Fruit fly (Drosophila melanogaster) whole organism, prepupa: ENCODE results near the gene CG13108.

Experiments used
- Blimp-1 ChIP-seq: fragments of 200-800 bp; sonication (Bioruptor generic); optimal IDR thresholded peaks from 3 replicates; lab custom pipeline; 2017; ENCODE audit warnings: missing biosample characterization, missing genetic modification characterization, mild to moderate bottlenecking, moderate library complexity, missing genetic modification reagents
- CG10631 ChIP-seq: fragments of 200-800 bp; sonication (Bioruptor generic); optimal IDR thresholded peaks from 2 replicates; lab custom pipeline; 2016; ENCODE audit warnings: missing biosample characterization, missing genetic modification characterization
- CG10669 ChIP-seq: fragments of 200-800 bp; sonication (Bioruptor generic); optimal IDR thresholded peaks from 3 replicates; lab custom pipeline; 2018; ENCODE audit warnings: missing biosample characterization, mild to moderate bottlenecking, missing genetic modification characterization, moderate library complexity
- CG11294 ChIP-seq: fragments of 200-800 bp; sonication (Bioruptor generic); IDR thresholded peaks from 2 replicates; pipeline ENCODE4 v1.3.6; 2022; ENCODE audit warnings: missing biosample characterization, missing genetic modification characterization
- CG11762 ChIP-seq: fragments of 200-800 bp; sonication (Bioruptor generic); optimal IDR thresholded peaks from 3 replicates; lab custom pipeline; 2016; ENCODE audit warnings: missing biosample characterization, missing genetic modification characterization; ENCODE audit not compliant: insufficient read depth
- CG11902 ChIP-seq: fragments of 200-800 bp; sonication (Bioruptor generic); optimal IDR thresholded peaks from 3 replicates; lab custom pipeline; 2016; ENCODE audit warnings: missing biosample characterization, missing genetic modification characterization
- CG15336 ChIP-seq: fragments of 200-800 bp; sonication (Bioruptor generic); IDR thresholded peaks from 2 replicates; pipeline ENCODE4 v1.3.6; 2022; ENCODE audit warnings: missing biosample characterization, missing genetic modification characterization
- CG16779 ChIP-seq: fragments of 200-800 bp; sonication (Bioruptor generic); optimal IDR thresholded peaks from 3 replicates; lab custom pipeline; 2017; ENCODE audit warnings: missing biosample characterization, mild to moderate bottlenecking, missing genetic modification characterization
- CG3032 ChIP-seq: fragments of 200-800 bp; optimal IDR thresholded peaks from 2 replicates; lab custom pipeline; 2019; ENCODE audit warnings: missing biosample characterization, mild to moderate bottlenecking, missing genetic modification characterization, moderate library complexity
- CG32006 ChIP-seq: fragments of 200-800 bp; sonication (Bioruptor generic); optimal IDR thresholded peaks from 3 replicates; lab custom pipeline; 2017; ENCODE audit warnings: missing biosample characterization, mild to moderate bottlenecking, missing genetic modification characterization
- CG34406 ChIP-seq: fragments of 200-800 bp; sonication (Bioruptor generic); optimal IDR thresholded peaks from 3 replicates; lab custom pipeline; 2016; ENCODE audit warnings: missing biosample characterization, missing genetic modification characterization
- CG3919 ChIP-seq: fragments of 200-800 bp; sonication (Bioruptor generic); optimal IDR thresholded peaks from 3 replicates; lab custom pipeline; 2016; ENCODE audit warnings: missing biosample characterization, missing genetic modification characterization
- CG6163 ChIP-seq: fragments of 200-800 bp; sonication (Bioruptor generic); IDR thresholded peaks from 3 replicates; pipeline ENCODE4 v1.3.6; 2022; ENCODE audit warnings: missing biosample characterization, missing genetic modification characterization
- CG6276 ChIP-seq: fragments of 200-800 bp; sonication (Bioruptor generic); optimal IDR thresholded peaks from 2 replicates; lab custom pipeline; 2017; ENCODE audit warnings: missing biosample characterization, mild to moderate bottlenecking, missing genetic modification characterization
- CG6808 ChIP-seq: fragments of 200-800 bp; sonication (Bioruptor generic); optimal IDR thresholded peaks from 3 replicates; lab custom pipeline; 2017; ENCODE audit warnings: missing biosample characterization, missing genetic modification characterization, mild to moderate bottlenecking, moderate library complexity, missing genetic modification reagents
- CG6854 ChIP-seq: fragments of 200-800 bp; sonication (Bioruptor generic); optimal IDR thresholded peaks from 2 replicates; lab custom pipeline; 2017; ENCODE audit warnings: missing biosample characterization, mild to moderate bottlenecking, missing genetic modification characterization
- CG7368 ChIP-seq: fragments of 200-800 bp; sonication (Bioruptor generic); optimal IDR thresholded peaks from 3 replicates; lab custom pipeline; 2016; ENCODE audit warnings: missing biosample characterization, missing genetic modification characterization
- CG8119 ChIP-seq: fragments of 200-800 bp; sonication (Bioruptor generic); IDR thresholded peaks from 3 replicates; pipeline ENCODE4 v1.3.6; 2022; ENCODE audit warnings: missing biosample characterization, missing genetic modification characterization
- CG8319 ChIP-seq: fragments of 200-800 bp; sonication (Bioruptor generic); optimal IDR thresholded peaks from 3 replicates; lab custom pipeline; 2016; ENCODE audit warnings: missing biosample characterization, missing genetic modification characterization
- CG8632 ChIP-seq: fragments of 200-800 bp; sonication (Bioruptor generic); optimal IDR thresholded peaks from 3 replicates; lab custom pipeline; 2016; ENCODE audit warnings: missing biosample characterization, missing genetic modification characterization
- Eip75B ChIP-seq: fragments of 200-800 bp; sonication (Bioruptor generic); optimal IDR thresholded peaks from 3 replicates; lab custom pipeline; 2016; ENCODE audit warnings: missing biosample characterization, missing genetic modification characterization
- Eip78C ChIP-seq: fragments of 200-800 bp; sonication (Bioruptor generic); peaks from one replicate; lab custom pipeline; 2016; ENCODE audit warnings: missing biosample characterization, missing genetic modification characterization
- Eip93F ChIP-seq: fragments of 200-800 bp; sonication (Bioruptor generic); optimal IDR thresholded peaks from 2 replicates; lab custom pipeline; 2016; ENCODE audit warnings: missing biosample characterization, mild to moderate bottlenecking, missing genetic modification characterization
- Ets21C ChIP-seq: fragments of 200-800 bp; sonication (Bioruptor generic); optimal IDR thresholded peaks from 3 replicates; lab custom pipeline; 2016; ENCODE audit warnings: missing biosample characterization, missing genetic modification characterization
- Ets96B ChIP-seq: fragments of 200-800 bp; optimal IDR thresholded peaks from 2 replicates; lab custom pipeline; 2019; ENCODE audit warnings: missing biosample characterization, mild to moderate bottlenecking, missing genetic modification characterization, moderate library complexity
- Hr39 ChIP-seq: fragments of 200-800 bp; sonication (Bioruptor generic); optimal IDR thresholded peaks from 2 replicates; lab custom pipeline; 2016; ENCODE audit warnings: missing biosample characterization, missing genetic modification characterization
- Hr4 ChIP-seq: fragments of 200-800 bp; sonication (Bioruptor generic); optimal IDR thresholded peaks from 3 replicates; lab custom pipeline; 2016; ENCODE audit warnings: missing biosample characterization, missing genetic modification characterization
- Lpt ChIP-seq: fragments of 200-800 bp; sonication (Bioruptor generic); optimal IDR thresholded peaks from 3 replicates; lab custom pipeline; 2016; ENCODE audit warnings: missing biosample characterization, missing genetic modification characterization
- OdsH ChIP-seq: fragments of 200-800 bp; sonication (Bioruptor generic); optimal IDR thresholded peaks from 3 replicates; lab custom pipeline; 2016; ENCODE audit warnings: missing biosample characterization, missing genetic modification characterization
- Sox102F ChIP-seq: fragments of 200-800 bp; sonication (Bioruptor generic); optimal IDR thresholded peaks from 2 replicates; lab custom pipeline; 2016; ENCODE audit warnings: missing biosample characterization, mild to moderate bottlenecking, missing genetic modification characterization
- Sox14 ChIP-seq: fragments of 200-800 bp; sonication (Bioruptor generic); optimal IDR thresholded peaks from 3 replicates; lab custom pipeline; 2016; ENCODE audit warnings: missing biosample characterization, missing genetic modification characterization
- Sox15 ChIP-seq: fragments of 200-800 bp; sonication (Bioruptor generic); optimal IDR thresholded peaks from 3 replicates; lab custom pipeline; 2016; ENCODE audit warnings: missing biosample characterization, missing genetic modification characterization
- achi ChIP-seq: fragments of 200-800 bp; sonication (Bioruptor generic); optimal IDR thresholded peaks from 3 replicates; lab custom pipeline; 2016; ENCODE audit warnings: missing biosample characterization, missing genetic modification characterization
- acj6 ChIP-seq: fragments of 200-800 bp; sonication (Bioruptor generic); optimal IDR thresholded peaks from 3 replicates; lab custom pipeline; 2016; ENCODE audit warnings: missing biosample characterization, missing genetic modification characterization
- cyc ChIP-seq: fragments of 200-800 bp; sonication (Bioruptor generic); optimal IDR thresholded peaks from 3 replicates; lab custom pipeline; 2016; ENCODE audit warnings: missing biosample characterization, missing genetic modification characterization
- dsx ChIP-seq: fragments of 200-800 bp; optimal IDR thresholded peaks from 3 replicates; lab custom pipeline; 2019; ENCODE audit warnings: missing biosample characterization, mild to moderate bottlenecking, missing genetic modification characterization, moderate library complexity; ENCODE audit not compliant: poor library complexity, severe bottlenecking
- eg ChIP-seq: fragments of 200-800 bp; sonication (Bioruptor generic); IDR thresholded peaks from 3 replicates; pipeline ENCODE4 v1.3.6; 2022; ENCODE audit warnings: missing biosample characterization, missing genetic modification characterization
- esn ChIP-seq: fragments of 200-800 bp; sonication (Bioruptor generic); optimal IDR thresholded peaks from 2 replicates; lab custom pipeline; 2016; ENCODE audit warnings: missing biosample characterization, mild to moderate bottlenecking, missing genetic modification characterization, moderate library complexity
- fd59A ChIP-seq: fragments of 200-800 bp; sonication (Bioruptor generic); optimal IDR thresholded peaks from 2 replicates; lab custom pipeline; 2017; ENCODE audit warnings: missing biosample characterization, mild to moderate bottlenecking, missing genetic modification characterization, missing genetic modification reagents
- fd85E ChIP-seq: fragments of 200-800 bp; sonication (Bioruptor generic); optimal IDR thresholded peaks from 3 replicates; lab custom pipeline; 2016; ENCODE audit warnings: missing biosample characterization, missing genetic modification characterization
- fkh ChIP-seq: fragments of 200-800 bp; sonication (Bioruptor generic); optimal IDR thresholded peaks from 3 replicates; lab custom pipeline; 2017; ENCODE audit warnings: missing biosample characterization, mild to moderate bottlenecking, missing genetic modification characterization, moderate library complexity
- net ChIP-seq: fragments of 200-800 bp; sonication (Bioruptor generic); optimal IDR thresholded peaks from 3 replicates; lab custom pipeline; 2016; ENCODE audit warnings: missing biosample characterization, missing genetic modification characterization
- pdm3 ChIP-seq: fragments of 200-800 bp; sonication (Bioruptor generic); optimal IDR thresholded peaks from 3 replicates; lab custom pipeline; 2016; ENCODE audit warnings: missing biosample characterization, missing genetic modification characterization
- salr ChIP-seq, 2 experiments: fragments of 200-800 bp; sonication (Bioruptor generic); optimal IDR thresholded peaks; 3 replicates each; lab custom pipeline; 2016 to 2018; ENCODE audit warnings: missing biosample characterization in 2 of 2, missing genetic modification characterization in 2 of 2, mild to moderate bottlenecking in 1 of 2
- spab ChIP-seq: fragments of 200-800 bp; sonication (Bioruptor generic); optimal IDR thresholded peaks from 2 replicates; lab custom pipeline; 2017; ENCODE audit warnings: missing biosample characterization, mild to moderate bottlenecking, missing genetic modification characterization, missing genetic modification reagents
- topi ChIP-seq: fragments of 200-800 bp; sonication (Bioruptor generic); optimal IDR thresholded peaks from 3 replicates; lab custom pipeline; 2016; ENCODE audit warnings: missing biosample characterization, missing genetic modification characterization

Gene CG13108

dm6 chr2L:9167001-9167400 is 3.0 kb downstream of the CG13108 start:
- TF ChIP-seq eg (GFP tag; lab: Robert Waterston, UW), result 0 out of 3 replicates have a peak, but pooled peaks have one; percentile 9
- TF ChIP-seq CG6163 (GFP tag; lab: Robert Waterston, UW), result peak; percentile 45; the same call in 1 of the 3 replicates
- no peak for TF ChIP-seq pdm3 (GFP tag; lab: Kevin White, UChicago)
- no peak for TF ChIP-seq CG11294
- no peak for TF ChIP-seq CG3919 (GFP tag; lab: Kevin White, UChicago)
- TF ChIP-seq CG16779 (tag; lab: Kevin White, UChicago), result no peak
- TF ChIP-seq Hr39 (GFP tag; lab: Kevin White, UChicago), result no peak
- peak; percentile 35; the same call in 1 of the 3 replicates for TF ChIP-seq CG8119
- no peak for TF ChIP-seq fkh (GFP tag; lab: Kevin White, UChicago)
- TF ChIP-seq CG15336 (GFP tag; lab: Robert Waterston, UW), result peak; percentile 40; the same call in 1 of the 2 replicates
- TF ChIP-seq CG7368 (GFP tag; lab: Kevin White, UChicago), result no peak
- no peak for TF ChIP-seq CG6854

- peak; percentile 68 for TF ChIP-seq CG16779 (tag; lab: Kevin White, UChicago)
- peak; percentile 95 for TF ChIP-seq esn (GFP tag; lab: Kevin White, UChicago)
- peak; percentile 78 for TF ChIP-seq Hr4
- peak; percentile 91 for TF ChIP-seq CG8632 (GFP tag; lab: Kevin White, UChicago)
- peak; percentile 87 for TF ChIP-seq cyc (GFP tag; lab: Kevin White, UChicago)
- peak; percentile 94 for TF ChIP-seq topi (GFP tag; lab: Kevin White, UChicago)
- peak; percentile 90 for TF ChIP-seq Hr39 (GFP tag; lab: Kevin White, UChicago)
- TF ChIP-seq salr (GFP tag; optimal IDR thresholded peaks at IDR 0.05; lab: Kevin White, UChicago), result peak; percentile 51 to 71
- TF ChIP-seq CG6163 (GFP tag; lab: Robert Waterston, UW), result peak; percentile 90
- peak; percentile 97 for TF ChIP-seq Eip78C (GFP tag; lab: Kevin White, UChicago)
- peak; percentile 93 for TF ChIP-seq CG34406 (GFP tag; lab: Kevin White, UChicago)
- TF ChIP-seq fd59A (GFP tag; lab: Kevin White, UChicago), result peak; percentile 37
- peak; percentile 83 for TF ChIP-seq Sox14 (GFP tag; lab: Kevin White, UChicago)
- peak; percentile 79 for TF ChIP-seq Sox15 (GFP tag; lab: Kevin White, UChicago)
- TF ChIP-seq acj6 (GFP tag; lab: Kevin White, UChicago), result peak; percentile 89
- TF ChIP-seq dsx (GFP tag; lab: Kevin White, UChicago), result peak; percentile 73
- TF ChIP-seq CG6808 (GFP tag; lab: Kevin White, UChicago), result peak; percentile 70
- TF ChIP-seq CG10631, result peak; percentile 83
- TF ChIP-seq net (GFP tag; lab: Kevin White, UChicago), result peak; percentile 67
- peak; percentile 90 for TF ChIP-seq CG3919 (GFP tag; lab: Kevin White, UChicago)
- TF ChIP-seq fkh (GFP tag; lab: Kevin White, UChicago), result no peak
- peak; percentile 64 for TF ChIP-seq fd85E (GFP tag; lab: Kevin White, UChicago)
- TF ChIP-seq pdm3 (GFP tag; lab: Kevin White, UChicago), result peak; percentile 83
- peak; percentile 43 for TF ChIP-seq Eip93F
- TF ChIP-seq CG32006 (GFP tag; lab: Kevin White, UChicago), result peak; percentile 76
- peak; percentile 64 for TF ChIP-seq CG6276
- peak; percentile 86 for TF ChIP-seq CG15336 (GFP tag; lab: Robert Waterston, UW)
- peak; percentile 69 for TF ChIP-seq Blimp-1 (GFP tag; lab: Kevin White, UChicago)
- TF ChIP-seq Lpt (GFP tag; lab: Kevin White, UChicago), result peak; percentile 49
- TF ChIP-seq Eip75B, result peak; percentile 86
- TF ChIP-seq achi (GFP tag; lab: Kevin White, UChicago), result peak; percentile 87
- TF ChIP-seq CG10669 (GFP tag; lab: Kevin White, UChicago), result peak; percentile 77
- TF ChIP-seq spab, result peak; percentile 69
- TF ChIP-seq CG11762 (GFP tag; lab: Kevin White, UChicago), result peak; percentile 79
- TF ChIP-seq CG11902, result peak; percentile 83
- 0 out of 2 replicates have a peak, but pooled peaks have one; percentile 31 for TF ChIP-seq CG11294
- peak; percentile 86 for TF ChIP-seq CG8319 (GFP tag; lab: Kevin White, UChicago)
- peak; percentile 63 for TF ChIP-seq CG3032 (tag; lab: Kevin White, UChicago)
- peak; percentile 75 for TF ChIP-seq Ets96B (tag; lab: Kevin White, UChicago)
- peak; percentile 87 for TF ChIP-seq OdsH
- peak; percentile 90 for TF ChIP-seq eg (GFP tag; lab: Robert Waterston, UW)
- peak; percentile 81 for TF ChIP-seq Ets21C (GFP tag; lab: Kevin White, UChicago)
- peak; percentile 82 for TF ChIP-seq CG7368 (GFP tag; lab: Kevin White, UChicago)
- peak; percentile 93 for TF ChIP-seq Sox102F (GFP tag; lab: Kevin White, UChicago)
These were observed 4.1 kb downstream of the CG13108 start for dm6 chr2L:9168014-9168651.
